Worm (Caenorhabditis elegans) whole organism, L4 larva: ENCODE data around the gene R10E4.11.

ENCODE experiments used
- F10B5.3 ChIP-seq: sonication (generic microtip); optimal IDR thresholded peaks from 2 replicates; lab custom pipeline; 2016; ENCODE audit warnings: mild to moderate bottlenecking, missing genetic modification characterization, missing compliant biosample characterization
- F44E2.7 ChIP-seq: fragments of 200-800 bp; sonication (Bioruptor generic); IDR thresholded peaks from 2 replicates; pipeline ENCODE4 v2.1.2; 2022; ENCODE audit warnings: missing genetic modification characterization, missing compliant biosample characterization
- R02D3.7 ChIP-seq: fragments of 150-350 bp; sonication (generic microtip); optimal IDR thresholded peaks from 3 replicates; lab custom pipeline; 2014; ENCODE audit warnings: missing biosample characterization, missing genetic modification characterization
- Y5F2A.4 ChIP-seq: fragments of 200-800 bp; sonication (Bioruptor generic); optimal IDR thresholded peaks from 2 replicates; lab custom pipeline; 2018; ENCODE audit warnings: mild to moderate bottlenecking, missing genetic modification characterization, missing compliant biosample characterization
- aha-1 ChIP-seq: fragments of 150-350 bp; peaks from one replicate; lab custom pipeline; 2014; ENCODE audit warnings: missing biosample characterization, missing genetic modification characterization
- ceh-28 ChIP-seq: fragments of 150-350 bp; optimal IDR thresholded peaks from 2 replicates; lab custom pipeline; 2014; ENCODE audit warnings: missing biosample characterization, missing genetic modification reagents, missing genetic modification characterization
- ceh-82 ChIP-seq: sonication (generic microtip); optimal IDR thresholded peaks from 2 replicates; lab custom pipeline; 2017; ENCODE audit warnings: missing biosample characterization, missing genetic modification characterization
- daf-16 ChIP-seq, 3 experiments: sonication (generic microtip); optimal IDR thresholded peaks; 2 replicates each; lab custom pipeline; 2016 to 2017; ENCODE audit warnings: missing genetic modification characterization in 3 of 3, missing genetic modification reagents in 3 of 3, mild to moderate bottlenecking in 2 of 3, missing compliant biosample characterization in 2 of 3, missing biosample characterization in 1 of 3, moderate library complexity in 1 of 3
- daf-8 ChIP-seq: fragments of 200-800 bp; sonication (Bioruptor generic); IDR thresholded peaks from 2 replicates; pipeline ENCODE4 v1.3.6; 2022; ENCODE audit warnings: missing genetic modification characterization, missing compliant biosample characterization
- dmd-6 ChIP-seq: fragments of 200-800 bp; sonication (Bioruptor generic); IDR thresholded peaks from 2 replicates; pipeline ENCODE4 v1.3.6; 2022; ENCODE audit warnings: missing genetic modification reagents, missing genetic modification characterization, missing compliant biosample characterization
- dmd-9 ChIP-seq: fragments of 200-800 bp; sonication (Bioruptor generic); IDR thresholded peaks from 2 replicates; pipeline ENCODE4 v1.3.6; 2022; ENCODE audit warnings: missing genetic modification reagents, missing genetic modification characterization, missing compliant biosample characterization
- dpl-1 ChIP-seq: fragments of 150-350 bp; optimal IDR thresholded peaks from 2 replicates; lab custom pipeline; 2014; ENCODE audit warnings: missing biosample characterization, missing genetic modification reagents, missing genetic modification characterization
- dve-1 ChIP-seq: sonication (generic microtip); optimal IDR thresholded peaks from 2 replicates; lab custom pipeline; 2017; ENCODE audit warnings: antibody characterized with exemption, mild to moderate bottlenecking, missing genetic modification characterization, missing compliant biosample characterization; ENCODE audit not compliant: insufficient read depth
- lin-15B ChIP-seq: fragments of 150-350 bp; sonication (generic microtip); optimal IDR thresholded peaks from 3 replicates; lab custom pipeline; 2014; ENCODE audit warnings: missing biosample characterization, missing genetic modification characterization
- lin-38 ChIP-seq: fragments of 200-800 bp; sonication (Bioruptor generic); IDR thresholded peaks from 2 replicates; pipeline ENCODE4 v1.3.6; 2022; ENCODE audit warnings: missing genetic modification reagents, missing genetic modification characterization, missing compliant biosample characterization
- madf-5 ChIP-seq, 2 experiments: fragments of 200-800 bp; sonication (Bioruptor generic); IDR thresholded peaks; 2 replicates each; pipeline ENCODE4 v1.3.6; 2022; ENCODE audit warnings: missing compliant biosample characterization in 2 of 2, missing genetic modification characterization in 2 of 2
- mes-2 ChIP-seq: sonication (generic microtip); optimal IDR thresholded peaks from 2 replicates; lab custom pipeline; 2016; ENCODE audit warnings: missing genotype, mild to moderate bottlenecking, missing genetic modification characterization, missing compliant biosample characterization; ENCODE audit not compliant: poor library complexity, severe bottlenecking
- nhr-10 ChIP-seq: fragments of 150-350 bp; optimal IDR thresholded peaks from 2 replicates; lab custom pipeline; 2014; ENCODE audit warnings: missing biosample characterization, missing genetic modification characterization
- nhr-11 ChIP-seq: fragments of 150-350 bp; optimal IDR thresholded peaks from 2 replicates; lab custom pipeline; 2014; ENCODE audit warnings: missing biosample characterization, missing genetic modification characterization
- nhr-25 ChIP-seq: sonication (generic microtip); optimal IDR thresholded peaks from 2 replicates; lab custom pipeline; 2017; ENCODE audit warnings: missing genetic modification characterization, mild to moderate bottlenecking, missing compliant biosample characterization, antibody characterized with exemption, moderate library complexity, borderline replicate concordance; ENCODE audit not compliant: insufficient read depth
- nhr-28 ChIP-seq: fragments of 150-350 bp; optimal IDR thresholded peaks from 2 replicates; lab custom pipeline; 2014; ENCODE audit warnings: missing biosample characterization, missing genetic modification characterization
- nhr-48 ChIP-seq: sonication (generic microtip); optimal IDR thresholded peaks from 2 replicates; lab custom pipeline; 2016; ENCODE audit warnings: mild to moderate bottlenecking, missing genetic modification characterization, missing compliant biosample characterization
- nhr-77 ChIP-seq: fragments of 150-350 bp; optimal IDR thresholded peaks from 2 replicates; lab custom pipeline; 2014; ENCODE audit warnings: missing biosample characterization, missing genetic modification characterization
- sdz-12 ChIP-seq: fragments of 200-800 bp; sonication (Bioruptor generic); optimal IDR thresholded peaks from 2 replicates; lab custom pipeline; 2018; ENCODE audit warnings: mild to moderate bottlenecking, missing genetic modification characterization, missing compliant biosample characterization
- set-16 ChIP-seq: fragments of 200-800 bp; sonication (Bioruptor generic); IDR thresholded peaks from 2 replicates; pipeline ENCODE4 v1.3.6; 2022; ENCODE audit warnings: missing genetic modification reagents, missing genetic modification characterization, missing compliant biosample characterization
- skn-1 ChIP-seq: fragments of 150-350 bp; optimal IDR thresholded peaks from 2 replicates; lab custom pipeline; 2014; ENCODE audit warnings: missing biosample characterization, missing genetic modification characterization
- snpc-1.2 ChIP-seq: fragments of 200-800 bp; sonication (Bioruptor generic); IDR thresholded peaks from 2 replicates; pipeline ENCODE4 v1.3.6; 2022; ENCODE audit warnings: missing genetic modification reagents, missing genetic modification characterization, missing compliant biosample characterization
- tag-97 ChIP-seq: fragments of 200-800 bp; sonication (Bioruptor generic); IDR thresholded peaks from 2 replicates; pipeline ENCODE4 v1.3.6; 2022; ENCODE audit warnings: missing genetic modification characterization, missing compliant biosample characterization
- unc-39 ChIP-seq: sonication (generic microtip); optimal IDR thresholded peaks from 2 replicates; lab custom pipeline; 2017; ENCODE audit warnings: missing biosample characterization, missing genetic modification characterization
- zag-1 ChIP-seq: fragments of 150-350 bp; optimal IDR thresholded peaks from 2 replicates; lab custom pipeline; 2014; ENCODE audit warnings: missing biosample characterization, missing genetic modification characterization
- zip-11 ChIP-seq: fragments of 200-800 bp; sonication (Bioruptor generic); IDR thresholded peaks from 2 replicates; pipeline ENCODE4 v1.3.6; 2022; ENCODE audit warnings: missing genetic modification characterization, missing compliant biosample characterization

Gene R10E4.11

ce11 chrIII:4313061-4313962, 12.5 kb upstream of the R10E4.11 start, which contains the start of the genes evl-14 and dcn-1 (continued):
- TF ChIP-seq nhr-77 (tag; lab: Kevin White, UChicago) (peak; percentile 44), dmd-6 (GFP tag; lab: Robert Waterston, UW) (peak; percentile 59; the same call in 1 of the 2 replicates), daf-8 (no peak), nhr-28 (tag; lab: Kevin White, UChicago) (peak; percentile 69)

DNA sequence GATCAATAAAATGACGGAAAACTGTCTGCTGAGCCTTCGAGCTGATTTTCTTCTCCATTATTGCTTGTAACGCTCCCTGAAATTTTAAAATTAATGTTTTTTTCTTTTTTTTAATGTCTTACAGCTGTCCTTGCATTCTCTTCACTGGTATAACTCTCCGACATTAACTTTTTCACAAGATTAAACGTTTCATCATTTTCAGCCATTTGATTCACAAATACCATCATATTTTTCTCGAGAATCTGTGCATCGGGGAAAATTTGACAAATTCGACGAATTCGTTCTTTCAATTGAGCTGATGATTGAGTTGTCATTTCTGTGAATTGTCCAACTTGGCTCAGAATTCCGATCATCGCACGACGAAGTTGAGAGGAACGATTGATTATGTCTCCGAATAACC, 8.5 kb upstream of the R10E4.11 start:
- no peak for TF ChIP-seq dmd-9 (GFP tag; lab: Robert Waterston, UW)
- TF ChIP-seq F10B5.3 (tag; lab: Kevin White, UChicago): no peak
- peak; percentile 92 for TF ChIP-seq aha-1 (tag; lab: Kevin White, UChicago)
- TF ChIP-seq Y5F2A.4 (GFP tag; lab: Kevin White, UChicago): no peak
- no peak for TF ChIP-seq dpl-1 (GFP tag; lab: Kevin White, UChicago)

ce11 chrIII:4302780-4303179, 1.9 kb upstream of the R10E4.11 start:
- TF ChIP-seq madf-5 (GFP tag; IDR thresholded peaks at IDR 0.05; lab: Robert Waterston, UW) (no peak), mes-2 (no peak), daf-16 (GFP tag; optimal IDR thresholded peaks at IDR 0.05; lab: Kevin White, UChicago) (no peak), daf-16 (tag; optimal IDR thresholded peaks at IDR 0.05; lab: Kevin White, UChicago) (peak; percentile 55)

- TF ChIP-seq lin-38 (GFP tag; lab: Robert Waterston, UW) (no peak), set-16 (GFP tag; lab: Robert Waterston, UW) (no peak), lin-15B (tag; lab: Kevin White, UChicago) (no peak), nhr-10 (no peak), ceh-28 (tag; lab: Kevin White, UChicago) (no peak), tag-97 (GFP tag; lab: Robert Waterston, UW) (no peak), zip-11 (GFP tag; lab: Robert Waterston, UW) (no peak), Y5F2A.4 (GFP tag; lab: Kevin White, UChicago) (no peak), dpl-1 (GFP tag; lab: Kevin White, UChicago) (no peak), sdz-12 (GFP tag; lab: Kevin White, UChicago) (no peak), nhr-11 (tag; lab: Kevin White, UChicago) (no peak), F44E2.7 (GFP tag; lab: Robert Waterston, UW) (no peak)
Observed at ce11 chrIII:4302293-4302692, 1.5 kb upstream of the R10E4.11 start, which contains the start of gene R10E4.9. R10E4.9 (minus strand) TSS chrIII:4302393.

ce11 chrIII:4294153-4294862, 6.5 kb downstream of the R10E4.11 start, which contains the start of the genes nth-1 and R10E4.7:
nth-1 (minus strand) TSS chrIII:4294253.
R10E4.7 (plus strand) TSS chrIII:4294812.
- TF ChIP-seq sdz-12 (GFP tag; lab: Kevin White, UChicago) (no peak), nhr-25 (tag; lab: Kevin White, UChicago) (no peak)
- TF ChIP-seq, all 104 proteins: peak for 0

DNA sequence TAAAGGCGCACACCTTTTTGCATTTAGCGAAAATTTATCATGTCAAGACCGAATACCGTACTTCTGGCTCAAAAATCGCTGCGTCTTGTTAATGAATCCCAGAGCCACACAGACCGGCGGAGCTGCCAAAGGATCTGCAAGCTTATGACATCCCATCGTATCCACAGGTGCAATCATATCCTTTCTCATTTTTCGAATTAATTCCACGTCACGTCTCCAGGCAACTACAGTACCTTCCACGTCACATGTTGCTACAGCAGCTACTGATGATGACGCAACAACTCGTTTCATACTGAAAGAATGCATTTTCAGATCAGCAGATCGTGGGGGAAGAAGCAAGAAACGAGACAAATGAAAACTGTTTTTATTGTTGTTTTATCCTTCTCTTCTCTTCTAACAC, 7.7 kb downstream of the R10E4.11 start, which contains the start of gene R10E4.6:
R10E4.6 (plus strand) TSS at position 301 of the 400 bp plus-strand sequence.
- no peak for TF ChIP-seq R02D3.7 (tag; lab: Kevin White, UChicago)
- no peak for TF ChIP-seq snpc-1.2 (GFP tag; lab: Robert Waterston, UW)
- TF ChIP-seq dve-1 (tag; lab: Kevin White, UChicago): no peak
- no peak for TF ChIP-seq unc-39 (tag; lab: Kevin White, UChicago)
- no peak for TF ChIP-seq skn-1
- no peak for TF ChIP-seq ceh-82
- no peak for TF ChIP-seq zag-1 (tag; lab: Kevin White, UChicago)
- TF ChIP-seq mes-2: no peak
- no peak for TF ChIP-seq nhr-48 (tag; lab: Kevin White, UChicago)
